Worm (Caenorhabditis elegans): ENCODE data around the gene F22E5.11.
"Not testable (repeated sequence)": the region's sequence is repeated elsewhere in the genome, so short reads cannot be mapped to it uniquely, and the experiment has no call there.

Gene F22E5.11

ce11 chrII:2600176-2600575, 44.2 kb downstream of the F22E5.11 start, which contains the start of gene F33H12.1:
Gene F33H12.1 (plus strand): TSS chrII:2600476.
- TF ChIP-seq F10E7.11 (tag; optimal IDR thresholded peaks at IDR 0.05); Y79H2A.3 (GFP tag; conservative IDR thresholded peaks at IDR 0.05); B0035.1 (tag; optimal IDR thresholded peaks at IDR 0.05): not testable (repeated sequence)
